Worm (Caenorhabditis elegans) whole organism, L3 larva: ENCODE measurements around the gene K01B6.3.

Experiments used
- R02D3.7 ChIP-seq: fragments of 150-350 bp; optimal IDR thresholded peaks from 2 replicates; lab custom pipeline; 2014; ENCODE audit warnings: missing biosample characterization, missing genetic modification characterization
- mdl-1 ChIP-seq: fragments of 150-350 bp; optimal IDR thresholded peaks from 2 replicates; lab custom pipeline; 2014; ENCODE audit warnings: missing biosample characterization, missing genetic modification characterization
- nhr-11 ChIP-seq: fragments of 150-350 bp; optimal IDR thresholded peaks from 2 replicates; lab custom pipeline; 2014; ENCODE audit warnings: missing biosample characterization, missing genetic modification characterization
- pha-4 ChIP-seq: fragments of 150-350 bp; optimal IDR thresholded peaks from 2 replicates; lab custom pipeline; 2014; ENCODE audit warnings: missing biosample characterization, missing genetic modification reagents, missing genetic modification characterization
- pqm-1 ChIP-seq: fragments of 150-350 bp; optimal IDR thresholded peaks from 2 replicates; lab custom pipeline; 2017; ENCODE audit warnings: missing biosample characterization, missing genetic modification characterization, inconsistent platforms
- zag-1 ChIP-seq: fragments of 150-350 bp; optimal IDR thresholded peaks from 2 replicates; lab custom pipeline; 2014; ENCODE audit warnings: missing biosample characterization, missing genetic modification characterization

DNA sequence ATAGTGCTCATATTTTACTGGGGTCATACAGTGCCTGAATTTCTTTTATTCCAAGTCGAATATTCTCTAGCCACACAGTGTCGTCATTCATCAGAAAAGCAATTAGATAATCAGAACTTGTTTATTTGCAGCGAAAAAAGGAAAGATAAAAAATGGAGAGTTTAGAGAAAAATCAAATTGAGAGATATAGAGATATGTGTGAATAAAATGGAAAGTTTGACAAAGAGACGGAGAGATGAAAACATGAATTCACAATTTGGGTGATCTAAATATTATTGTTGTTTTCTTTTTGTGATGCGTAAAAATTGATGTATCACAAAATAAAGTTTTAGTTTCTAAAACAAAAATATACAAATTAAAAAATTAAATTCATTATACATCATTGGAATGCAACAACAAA is 651 bp downstream of the K01B6.3 start:
- TF ChIP-seq pqm-1 (tag; lab: Kevin White, UChicago): no peak
- no peak for TF ChIP-seq pha-4
- TF ChIP-seq zag-1 (tag; lab: Kevin White, UChicago): no peak
- no peak for TF ChIP-seq nhr-11 (tag; lab: Kevin White, UChicago)
- TF ChIP-seq R02D3.7 (tag; lab: Kevin White, UChicago): no peak
- no peak for TF ChIP-seq mdl-1 (tag; lab: Kevin White, UChicago)
